Fruit fly (Drosophila melanogaster) whole organism, embryonic: ENCODE measurements around the gene eIF4G2.
A peak's percentile ranks its signal among the peaks of the same experiment; 100 is the strongest.

Source experiments
- CG11504 ChIP-seq: fragments of 200-800 bp; sonication (Bioruptor generic); optimal IDR thresholded peaks from 3 replicates; lab custom pipeline; 2019; ENCODE audit warnings: missing biosample characterization, mild to moderate bottlenecking, missing genetic modification characterization, moderate library complexity
- CG11723 ChIP-seq: fragments of 200-800 bp; sonication (Bioruptor generic); optimal IDR thresholded peaks from 2 replicates; lab custom pipeline; 2017; ENCODE audit warnings: missing biosample characterization, mild to moderate bottlenecking, missing genetic modification characterization
- CG13123 ChIP-seq: fragments of 200-800 bp; sonication (Bioruptor generic); optimal IDR thresholded peaks from 2 replicates; lab custom pipeline; 2016; ENCODE audit warnings: missing biosample characterization, missing genetic modification characterization
- CG13894 ChIP-seq: fragments of 200-800 bp; sonication (Bioruptor generic); optimal IDR thresholded peaks from 3 replicates; lab custom pipeline; 2018; ENCODE audit warnings: missing biosample characterization, mild to moderate bottlenecking, missing genetic modification characterization, moderate library complexity
- CG15601 ChIP-seq: fragments of 200-800 bp; sonication (Bioruptor generic); optimal IDR thresholded peaks from 3 replicates; lab custom pipeline; 2019; ENCODE audit warnings: missing biosample characterization, mild to moderate bottlenecking, missing genetic modification characterization, moderate library complexity
- CG17186 ChIP-seq: fragments of 200-800 bp; sonication (Bioruptor generic); optimal IDR thresholded peaks from 3 replicates; lab custom pipeline; 2017; ENCODE audit warnings: missing biosample characterization, missing genetic modification reagents, missing genetic modification characterization
- CG17829 ChIP-seq: fragments of 200-800 bp; optimal IDR thresholded peaks from 2 replicates; lab custom pipeline; 2019; ENCODE audit warnings: missing biosample characterization, mild to moderate bottlenecking, missing genetic modification characterization, moderate library complexity
- CG1832 ChIP-seq: fragments of 200-800 bp; sonication (Bioruptor generic); optimal IDR thresholded peaks from 2 replicates; lab custom pipeline; 2017; ENCODE audit warnings: missing biosample characterization, mild to moderate bottlenecking, missing genetic modification characterization, inconsistent platforms
- CG2202 ChIP-seq: fragments of 200-800 bp; sonication (Bioruptor generic); optimal IDR thresholded peaks from 2 replicates; lab custom pipeline; 2018; ENCODE audit warnings: missing biosample characterization, mild to moderate bottlenecking, missing genetic modification characterization
- CG31441 ChIP-seq: fragments of 200-800 bp; sonication (Bioruptor generic); IDR thresholded peaks from 2 replicates; pipeline ENCODE4 v1.3.6; 2022; ENCODE audit warnings: missing biosample characterization, missing genetic modification characterization
- CG3163 ChIP-seq: fragments of 200-800 bp; sonication (Bioruptor generic); optimal IDR thresholded peaks from 3 replicates; lab custom pipeline; 2016; ENCODE audit warnings: missing biosample characterization, missing genetic modification characterization
- CG3281 ChIP-seq: fragments of 200-800 bp; sonication (Bioruptor generic); optimal IDR thresholded peaks from 3 replicates; lab custom pipeline; 2017; ENCODE audit warnings: missing biosample characterization, mild to moderate bottlenecking, missing genetic modification characterization
- CG34224 ChIP-seq: fragments of 200-800 bp; sonication (Bioruptor generic); IDR thresholded peaks from 3 replicates; pipeline ENCODE4 v1.3.6; 2022; ENCODE audit warnings: missing biosample characterization, missing genetic modification characterization; ENCODE audit not compliant: partially characterized antibody
- CG4328 ChIP-seq: fragments of 200-800 bp; sonication (Bioruptor generic); optimal IDR thresholded peaks from 3 replicates; lab custom pipeline; 2017; ENCODE audit warnings: missing biosample characterization, missing genetic modification reagents, missing genetic modification characterization
- CG4360 ChIP-seq: fragments of 200-800 bp; sonication (Bioruptor generic); IDR thresholded peaks from 2 replicates; pipeline ENCODE4 v1.3.6; 2022; ENCODE audit warnings: missing biosample characterization, missing genetic modification characterization
- CG7745 ChIP-seq: fragments of 200-800 bp; sonication (Bioruptor generic); optimal IDR thresholded peaks from 2 replicates; lab custom pipeline; 2018; ENCODE audit warnings: missing biosample characterization, mild to moderate bottlenecking, missing genetic modification characterization, moderate library complexity
- CG7928 ChIP-seq: fragments of 200-800 bp; sonication (Bioruptor generic); optimal IDR thresholded peaks from 2 replicates; lab custom pipeline; 2017; ENCODE audit warnings: missing biosample characterization, mild to moderate bottlenecking, missing genetic modification characterization
- Dad ChIP-seq: fragments of 200-800 bp; sonication (Bioruptor generic); optimal IDR thresholded peaks from 3 replicates; lab custom pipeline; 2016; ENCODE audit warnings: missing biosample characterization, missing genetic modification characterization
- HLH54F ChIP-seq: fragments of 200-800 bp; sonication (Bioruptor generic); optimal IDR thresholded peaks from 3 replicates; lab custom pipeline; 2016; ENCODE audit warnings: missing biosample characterization, missing genetic modification characterization
- Hmr ChIP-seq: fragments of 200-800 bp; sonication (Bioruptor generic); optimal IDR thresholded peaks from 3 replicates; lab custom pipeline; 2017; ENCODE audit warnings: mild to moderate bottlenecking, missing biosample characterization, missing genetic modification reagents, missing genetic modification characterization
- Nf-YC ChIP-seq: fragments of 200-800 bp; optimal IDR thresholded peaks from 3 replicates; lab custom pipeline; 2019; ENCODE audit warnings: missing biosample characterization, mild to moderate bottlenecking, missing genetic modification characterization, moderate library complexity
- Sry-β ChIP-seq: fragments of 200-800 bp; sonication (Bioruptor generic); optimal IDR thresholded peaks from 2 replicates; lab custom pipeline; 2018; ENCODE audit warnings: missing biosample characterization, mild to moderate bottlenecking, missing genetic modification characterization, moderate library complexity
- Sry-δ ChIP-seq: fragments of 200-800 bp; sonication (Bioruptor generic); optimal IDR thresholded peaks from 2 replicates; lab custom pipeline; 2016; ENCODE audit warnings: missing biosample characterization, missing genetic modification characterization
- Ssrp ChIP-seq: fragments of 200-800 bp; sonication (Bioruptor generic); optimal IDR thresholded peaks from 2 replicates; lab custom pipeline; 2018; ENCODE audit warnings: missing biosample characterization, mild to moderate bottlenecking, missing genetic modification characterization, moderate library complexity
- Xrp1 ChIP-seq: fragments of 200-800 bp; sonication (Bioruptor generic); IDR thresholded peaks from 2 replicates; pipeline ENCODE4 v1.3.6; 2022; ENCODE audit warnings: missing biosample characterization, missing genetic modification characterization
- ap ChIP-seq: fragments of 200-800 bp; sonication (Bioruptor generic); IDR thresholded peaks from 2 replicates; pipeline ENCODE4 v1.3.6; 2022; ENCODE audit warnings: missing biosample characterization, missing genetic modification characterization
- bbx ChIP-seq: fragments of 200-800 bp; sonication (Bioruptor generic); IDR thresholded peaks from 2 replicates; pipeline ENCODE4 v1.3.6; 2022; ENCODE audit warnings: missing biosample characterization, missing genetic modification characterization; ENCODE audit not compliant: partially characterized antibody
- bigmax ChIP-seq: fragments of 200-800 bp; sonication (Bioruptor generic); optimal IDR thresholded peaks from 2 replicates; lab custom pipeline; 2018; ENCODE audit warnings: missing biosample characterization, mild to moderate bottlenecking, missing genetic modification characterization
- crc ChIP-seq: fragments of 200-800 bp; sonication (Bioruptor generic); optimal IDR thresholded peaks from 2 replicates; lab custom pipeline; 2016; ENCODE audit warnings: missing biosample characterization, missing genetic modification characterization
- dati ChIP-seq: fragments of 200-800 bp; sonication (Bioruptor generic); IDR thresholded peaks from 2 replicates; pipeline ENCODE4 v1.3.6; 2022; ENCODE audit warnings: missing biosample characterization, missing genetic modification characterization
- en ChIP-seq: fragments of 200-800 bp; sonication (Bioruptor generic); optimal IDR thresholded peaks from 2 replicates; lab custom pipeline; 2016; ENCODE audit warnings: missing biosample characterization, missing genetic modification characterization
- exex ChIP-seq: fragments of 200-800 bp; sonication (Bioruptor generic); optimal IDR thresholded peaks from 4 replicates; lab custom pipeline; 2018; ENCODE audit warnings: missing biosample characterization, mild to moderate bottlenecking, missing genetic modification characterization, moderate library complexity
- gcm2 ChIP-seq: fragments of 200-800 bp; sonication (Bioruptor generic); optimal IDR thresholded peaks from 2 replicates; lab custom pipeline; 2016; ENCODE audit warnings: missing biosample characterization, missing genetic modification characterization
- gro ChIP-seq: fragments of 200-800 bp; sonication (Bioruptor generic); optimal IDR thresholded peaks from 2 replicates; lab custom pipeline; 2016; ENCODE audit warnings: missing biosample characterization, missing genetic modification characterization
- gsb ChIP-seq: fragments of 200-800 bp; sonication (Bioruptor generic); IDR thresholded peaks from 2 replicates; pipeline ENCODE4 v1.3.6; 2022; ENCODE audit warnings: missing biosample characterization, missing genetic modification characterization
- ham ChIP-seq: fragments of 200-800 bp; sonication (Bioruptor generic); IDR thresholded peaks from 2 replicates; pipeline ENCODE4 v1.3.6; 2022; ENCODE audit warnings: missing biosample characterization, missing genetic modification characterization
- ken ChIP-seq: fragments of 200-800 bp; sonication (Bioruptor generic); IDR thresholded peaks from 3 replicates; pipeline ENCODE4 v1.3.6; 2022; ENCODE audit warnings: missing biosample characterization, missing genetic modification characterization
- pnt ChIP-seq: fragments of 200-800 bp; sonication (Bioruptor generic); optimal IDR thresholded peaks from 3 replicates; lab custom pipeline; 2016; ENCODE audit warnings: missing biosample characterization, missing genetic modification characterization
- sr ChIP-seq: fragments of 200-800 bp; sonication (Bioruptor generic); IDR thresholded peaks from 3 replicates; pipeline ENCODE4 v1.3.6; 2022; ENCODE audit warnings: missing biosample characterization, missing genetic modification characterization
- tll ChIP-seq, 2 experiments: fragments of 200-800 bp in 1 of 2; fragments of >200 bp in 1 of 2; sonication (Bioruptor generic) in 1 of 2; optimal IDR thresholded peaks; 2 replicates each; lab custom pipeline; 2017 to 2019; ENCODE audit warnings: missing biosample characterization in 2 of 2, missing genetic modification characterization in 2 of 2, mild to moderate bottlenecking in 1 of 2, moderate library complexity in 1 of 2
- vvl ChIP-seq: fragments of 200-800 bp; sonication (Bioruptor generic); IDR thresholded peaks from 2 replicates; pipeline ENCODE4 v1.3.6; 2022; ENCODE audit warnings: missing biosample characterization, missing genetic modification characterization
- zen ChIP-seq: fragments of 200-800 bp; sonication (Bioruptor generic); optimal IDR thresholded peaks from 3 replicates; lab custom pipeline; 2018; ENCODE audit warnings: missing biosample characterization, mild to moderate bottlenecking, missing genetic modification characterization, moderate library complexity

The eIF4G2 gene

dm6 chr3R:23781466-23781935 lies 37.5 kb downstream of the eIF4G2 start, which contains the start of the genes Nup98-96 and mbc (continued):
- TF ChIP-seq ken (GFP tag; lab: Robert Waterston, UW) (peak; percentile 83), Xrp1 (GFP tag; lab: Robert Waterston, UW) (peak; percentile 80), CG11723 (GFP tag; lab: Kevin White, UChicago) (peak; percentile 70), gsb (GFP tag; lab: Robert Waterston, UW) (0 out of 2 replicates have a peak, but pooled peaks have one; percentile 28), CG3281 (GFP tag; lab: Kevin White, UChicago) (peak; percentile 75), CG7745 (peak; percentile 95), CG1832 (GFP tag; lab: Kevin White, UChicago) (no peak), CG3163 (GFP tag; lab: Kevin White, UChicago) (peak; percentile 81), Sry-δ (GFP tag; lab: Kevin White, UChicago) (peak; percentile 78), CG34224 (GFP tag; lab: Robert Waterston, UW) (no peak), Dad (GFP tag; lab: Kevin White, UChicago) (peak; percentile 85), gro (peak; percentile 81), CG13123 (GFP tag; lab: Kevin White, UChicago) (peak; percentile 34), sr (GFP tag; lab: Robert Waterston, UW) (no peak), CG7928 (GFP tag; lab: Kevin White, UChicago) (peak; percentile 63), CG17186 (peak; percentile 85), CG15601 (tag; lab: Kevin White, UChicago) (peak; percentile 83), HLH54F (GFP tag; lab: Kevin White, UChicago) (peak; percentile 95), CG13894 (tag; lab: Kevin White, UChicago) (peak; percentile 80), CG11504 (tag; lab: Kevin White, UChicago) (peak; percentile 85), CG4328 (GFP tag; lab: Kevin White, UChicago) (peak; percentile 69), CG31441 (GFP tag; lab: Robert Waterston, UW) (peak; percentile 73), bbx (GFP tag; lab: Robert Waterston, UW) (peak; percentile 45; the same call in 1 of the 2 replicates), vvl (GFP tag; lab: Robert Waterston, UW) (peak; percentile 91), pnt (peak; percentile 94), CG4360 (GFP tag; lab: Robert Waterston, UW) (peak; percentile 10; the same call in 1 of the 2 replicates), dati (GFP tag; lab: Robert Waterston, UW) (no peak), exex (tag; lab: Kevin White, UChicago) (peak; percentile 66), ap (peak; percentile 33; the same call in 1 of the 2 replicates), CG17829 (tag; lab: Kevin White, UChicago) (peak; percentile 89), bigmax (GFP tag; lab: Kevin White, UChicago) (no peak), gcm2 (peak; percentile 86), zen (tag; lab: Kevin White, UChicago) (peak; percentile 84), ham (GFP tag; lab: Robert Waterston, UW) (peak; percentile 46; the same call in 1 of the 2 replicates), Hmr (GFP tag; lab: Kevin White, UChicago) (peak; percentile 81), Sry-β (peak; percentile 60), en (GFP tag; lab: Kevin White, UChicago) (peak; percentile 73), CG2202 (tag; lab: Kevin White, UChicago) (peak; percentile 57), Ssrp (tag; lab: Kevin White, UChicago) (peak; percentile 84), crc (GFP tag; lab: Kevin White, UChicago) (peak; percentile 70), Nf-YC (tag; lab: Kevin White, UChicago) (peak; percentile 75), tll (GFP tag; optimal IDR thresholded peaks at IDR 0.05; lab: Kevin White, UChicago) (peak; percentile 57 to 98)
- TF ChIP-seq, all 482 proteins: peak for 418
